Worm (Caenorhabditis elegans) whole organism, early embryonic: Measurements from ENCODE around the gene flp-15.

Experiments used
- ets-7 ChIP-seq: sonication (generic microtip); optimal IDR thresholded peaks from 2 replicates; lab custom pipeline; 2016; ENCODE audit warnings: missing genotype, missing genetic modification characterization, missing compliant biosample characterization
- flt-1 ChIP-seq: fragments of 200-800 bp; sonication (Bioruptor generic); IDR thresholded peaks from 2 replicates; pipeline ENCODE4 v1.3.6; 2022; ENCODE audit warnings: missing genetic modification characterization, missing compliant biosample characterization
- pes-1 ChIP-seq: fragments of 200-800 bp; sonication (Bioruptor generic); IDR thresholded peaks from 2 replicates; pipeline ENCODE4 v1.3.6; 2022; ENCODE audit warnings: missing genetic modification reagents, missing genetic modification characterization, missing compliant biosample characterization
- tbx-11 ChIP-seq: fragments of 200-800 bp; sonication (Bioruptor generic); IDR thresholded peaks from 2 replicates; pipeline ENCODE4 v1.3.6; 2022; ENCODE audit warnings: missing genetic modification characterization, missing compliant biosample characterization
- tra-4 ChIP-seq: sonication (generic microtip); optimal IDR thresholded peaks from 2 replicates; lab custom pipeline; 2017; ENCODE audit warnings: missing genetic modification characterization, missing compliant biosample characterization

DNA sequence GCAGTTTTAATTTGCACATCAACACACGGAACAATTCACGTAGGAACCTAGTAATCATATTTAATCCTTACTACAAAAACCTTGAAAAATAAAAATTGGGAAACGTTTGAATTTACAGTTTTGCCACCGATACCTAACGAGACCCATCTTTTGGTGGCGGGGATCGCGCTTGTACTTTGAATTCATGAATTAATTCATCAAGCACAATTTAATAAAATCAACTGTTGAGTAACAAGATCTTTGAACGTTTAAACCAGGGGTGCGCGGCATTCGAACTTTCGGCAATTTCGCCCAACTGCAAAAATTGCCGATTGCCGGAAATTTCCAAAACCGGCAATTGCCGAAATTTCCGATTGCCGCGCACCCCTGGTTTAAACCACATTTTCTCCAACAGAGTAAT, 11.0 kb downstream of the flp-15 start:
- TF ChIP-seq pes-1 (GFP tag; lab: Robert Waterston, UW), result no peak
- TF ChIP-seq tra-4 (tag; lab: Kevin White, UChicago), result no peak
- no peak for TF ChIP-seq ets-7 (tag; lab: Kevin White, UChicago)
- TF ChIP-seq tbx-11 (GFP tag; lab: Robert Waterston, UW), result no peak
- no peak for TF ChIP-seq flt-1 (GFP tag; lab: Robert Waterston, UW)
